Worm (Caenorhabditis elegans) whole organism, late embryonic: ENCODE data around the gene F07G6.10.
"Not testable (repeated sequence)": the region's sequence is repeated elsewhere in the genome, so short reads cannot be mapped to it uniquely, and the experiment has no call there.

Experiments used
- C38D4.7 ChIP-seq: fragments of 200-800 bp; sonication (Bioruptor generic); optimal IDR thresholded peaks from 2 replicates; lab custom pipeline; 2018; ENCODE audit warnings: mild to moderate bottlenecking, missing genetic modification characterization, moderate library complexity, missing compliant biosample characterization
- dmd-4 ChIP-seq: sonication (generic microtip); optimal IDR thresholded peaks from 2 replicates; lab custom pipeline; 2016; ENCODE audit warnings: borderline replicate concordance, missing genetic modification characterization, missing compliant biosample characterization
- hlh-6 ChIP-seq: sonication (generic microtip); optimal IDR thresholded peaks from 2 replicates; lab custom pipeline; 2016; ENCODE audit warnings: missing genotype, missing genetic modification characterization, missing compliant biosample characterization
- pax-1 ChIP-seq: fragments of 150-350 bp; optimal IDR thresholded peaks from 2 replicates; lab custom pipeline; 2014; ENCODE audit warnings: missing biosample characterization, missing genetic modification characterization

DNA sequence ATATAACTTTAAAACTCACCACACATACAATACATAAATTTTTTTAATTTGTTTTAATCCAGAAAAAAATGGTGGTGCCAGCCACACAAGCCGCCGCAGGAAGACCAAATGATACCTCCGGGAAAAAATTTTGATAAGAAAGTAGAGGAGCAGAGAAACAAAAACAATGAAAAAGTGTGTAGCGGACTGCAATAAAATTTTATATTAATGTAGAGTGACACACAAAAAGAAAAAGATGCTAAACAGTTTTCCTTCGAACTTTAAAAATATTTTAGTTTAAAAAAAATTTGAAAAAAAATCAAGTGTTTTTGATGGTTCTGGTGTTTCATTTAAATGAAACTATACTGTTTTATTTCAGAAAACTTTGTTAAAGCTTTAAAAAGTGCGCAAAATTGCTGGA, 47.7 kb upstream of the F07G6.10 start, which contains the start of gene C36C9.12:
- TF ChIP-seq dmd-4; C38D4.7 (GFP tag; lab: Kevin White, UChicago); hlh-6; pax-1 (tag; lab: Kevin White, UChicago): not testable (repeated sequence)
